Worm (Caenorhabditis elegans) whole organism, L3 larva: ENCODE measurements around the gene lgc-47.

ENCODE experiments used
- aly-2 ChIP-seq: fragments of 150-350 bp; optimal IDR thresholded peaks from 2 replicates; lab custom pipeline; 2014; ENCODE audit warnings: missing biosample characterization, missing genetic modification characterization
- ama-1 ChIP-seq: fragments of 150-350 bp; optimal IDR thresholded peaks from 2 replicates; lab custom pipeline; 2018
- ceh-28 ChIP-seq: fragments of 150-350 bp; optimal IDR thresholded peaks from 2 replicates; lab custom pipeline; 2014; ENCODE audit warnings: missing biosample characterization, missing genetic modification reagents, missing genetic modification characterization
- ceh-82 ChIP-seq: fragments of 150-350 bp; optimal IDR thresholded peaks from 2 replicates; lab custom pipeline; 2014; ENCODE audit warnings: missing biosample characterization, missing genetic modification characterization
- egl-27 ChIP-seq: sonication (generic microtip); optimal IDR thresholded peaks from 4 replicates; lab custom pipeline; 2017; ENCODE audit warnings: missing biosample characterization, missing genetic modification reagents, missing genetic modification characterization
- jun-1 ChIP-seq: fragments of 150-350 bp; optimal IDR thresholded peaks from 2 replicates; lab custom pipeline; 2014; ENCODE audit warnings: missing biosample characterization, missing genetic modification reagents, missing genetic modification characterization
- lin-15B ChIP-seq: fragments of 150-350 bp; optimal IDR thresholded peaks from 2 replicates; lab custom pipeline; 2014; ENCODE audit warnings: missing biosample characterization, missing genetic modification characterization
- lin-39 ChIP-seq: fragments of 150-350 bp; optimal IDR thresholded peaks from 2 replicates; lab custom pipeline; 2018; ENCODE audit warnings: missing biosample characterization, missing genetic modification reagents, missing genetic modification characterization
- lsy-12 ChIP-seq: sonication (generic microtip); optimal IDR thresholded peaks from 2 replicates; lab custom pipeline; 2016; ENCODE audit warnings: mild to moderate bottlenecking, missing genetic modification characterization, missing compliant biosample characterization
- nfya-1 ChIP-seq: sonication (generic microtip); optimal IDR thresholded peaks from 2 replicates; lab custom pipeline; 2017; ENCODE audit warnings: missing genetic modification characterization, mild to moderate bottlenecking, missing compliant biosample characterization, antibody characterized with exemption, moderate library complexity; ENCODE audit not compliant: insufficient read depth
- skn-1 ChIP-seq: fragments of 150-350 bp; optimal IDR thresholded peaks from 2 replicates; lab custom pipeline; 2014; ENCODE audit warnings: missing biosample characterization, missing genetic modification characterization
- unc-62 ChIP-seq: fragments of 150-350 bp; sonication (generic microtip); optimal IDR thresholded peaks from 4 replicates; lab custom pipeline; 2014; ENCODE audit warnings: missing biosample characterization, missing genetic modification reagents, missing genetic modification characterization
- zag-1 ChIP-seq: fragments of 150-350 bp; optimal IDR thresholded peaks from 2 replicates; lab custom pipeline; 2014; ENCODE audit warnings: missing biosample characterization, missing genetic modification characterization

DNA sequence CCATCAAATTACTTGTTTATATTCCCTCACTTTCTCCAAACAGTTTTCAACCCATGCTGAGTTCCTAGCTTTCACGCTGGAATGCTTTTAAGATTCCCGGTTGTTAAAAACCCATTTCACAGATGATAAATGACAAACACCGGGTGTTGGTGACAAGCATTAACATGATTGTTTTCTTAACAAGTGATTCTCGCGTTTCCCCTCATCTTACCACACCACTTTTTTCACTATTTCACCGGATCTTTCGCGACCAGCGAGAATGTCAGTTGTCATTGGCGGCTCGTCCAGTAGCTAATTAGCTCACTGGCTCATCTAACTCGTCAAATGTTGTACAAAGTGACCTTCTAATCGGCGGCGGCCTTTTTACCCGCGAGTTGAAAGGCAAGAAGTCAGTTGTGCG is 34.6 kb upstream of the lgc-47 start:
- no peak for TF ChIP-seq lin-15B
- no peak for TF ChIP-seq egl-27
- TF ChIP-seq ama-1 (lab: Kevin White, UChicago), result no peak
- TF ChIP-seq unc-62 (GFP tag; lab: Kevin White, UChicago), result no peak
- peak; percentile 25 for TF ChIP-seq nfya-1
- no peak for TF ChIP-seq ceh-28
- TF ChIP-seq jun-1, result no peak
- no peak for TF ChIP-seq skn-1 (tag; lab: Kevin White, UChicago)
- TF ChIP-seq aly-2, result no peak
- TF ChIP-seq lin-39 (tag; lab: Kevin White, UChicago), result peak; percentile 22
- no peak for TF ChIP-seq zag-1 (tag; lab: Kevin White, UChicago)
- no peak for TF ChIP-seq ceh-82 (tag; lab: Kevin White, UChicago)
- no peak for TF ChIP-seq lsy-12 (tag; lab: Kevin White, UChicago)
